Worm (Caenorhabditis elegans): ENCODE results near the gene srlf-29.

srlf-29 gene

ce11 chrII:1709959-1710358 is 43.8 kb downstream of the srlf-29 start, which contains the start of gene fbxa-184:
TSS of gene fbxa-184 (plus strand) at chrII:1710259.
- TF ChIP-seq F13H6.1 (tag; optimal IDR thresholded peaks at IDR 0.05) (no peak), tbx-7 (tag; optimal IDR thresholded peaks at IDR 0.05) (no peak), sox-4 (tag; optimal IDR thresholded peaks at IDR 0.05) (no peak), Y22D7AL.16 (tag; optimal IDR thresholded peaks at IDR 0.05) (no peak), elt-4 (tag; optimal IDR thresholded peaks at IDR 0.05) (no peak), ceh-6 (GFP tag; optimal IDR thresholded peaks at IDR 0.05) (no peak), ceh-31 (tag; optimal IDR thresholded peaks at IDR 0.05) (no peak), pag-3 (tag; optimal IDR thresholded peaks at IDR 0.05; ENCODE audit: borderline replicate concordance) (no peak), lim-6 (tag; optimal IDR thresholded peaks at IDR 0.05) (no peak), gmeb-2 (tag; optimal IDR thresholded peaks at IDR 0.05) (no peak), fax-1 (tag; optimal IDR thresholded peaks at IDR 0.05) (no peak), T23F11.4 (GFP tag; optimal IDR thresholded peaks at IDR 0.05) (no peak)

ce11 chrII:1712938-1713337 is 46.8 kb downstream of the srlf-29 start, which contains the start of gene btb-7:
TSS of gene btb-7 (plus strand) at chrII:1713238.
- no peak for TF ChIP-seq elt-4 (tag; optimal IDR thresholded peaks at IDR 0.05)
- no peak for TF ChIP-seq pha-4 (tag; optimal IDR thresholded peaks at IDR 0.05)
- TF ChIP-seq ceh-22 (tag; optimal IDR thresholded peaks at IDR 0.05): no peak
- no peak for TF ChIP-seq C38D4.7 (GFP tag; optimal IDR thresholded peaks at IDR 0.05)
- TF ChIP-seq dve-1 (tag; optimal IDR thresholded peaks at IDR 0.05): no peak
- no peak for TF ChIP-seq che-1 (tag; optimal IDR thresholded peaks at IDR 0.05)
- TF ChIP-seq pat-9 (tag; optimal IDR thresholded peaks at IDR 0.05): no peak
- TF ChIP-seq T23F11.4 (GFP tag; optimal IDR thresholded peaks at IDR 0.05): no peak
- TF ChIP-seq K02D7.2 (tag; optimal IDR thresholded peaks at IDR 0.05): no peak
- no peak for TF ChIP-seq ceh-6 (GFP tag; optimal IDR thresholded peaks at IDR 0.05)
- no peak for TF ChIP-seq Y22D7AL.16 (tag; optimal IDR thresholded peaks at IDR 0.05)
- no peak for TF ChIP-seq sox-2 (GFP tag; IDR thresholded peaks at IDR 0.05)
- TF ChIP-seq ceh-18 (tag; optimal IDR thresholded peaks at IDR 0.05): no peak
- no peak for TF ChIP-seq gmeb-2 (tag; optimal IDR thresholded peaks at IDR 0.05)
- TF ChIP-seq ceh-30 (tag; optimal IDR thresholded peaks at IDR 0.05): no peak
- TF ChIP-seq nfya-1 (tag; optimal IDR thresholded peaks at IDR 0.05): no peak
- TF ChIP-seq ama-1 (optimal IDR thresholded peaks at IDR 0.05): no peak
- TF ChIP-seq pax-1 (tag; optimal IDR thresholded peaks at IDR 0.05): no peak
- TF ChIP-seq eyg-1 (tag; optimal IDR thresholded peaks at IDR 0.05): no peak
- no peak for TF ChIP-seq ceh-19 (GFP tag; optimal IDR thresholded peaks at IDR 0.05)

ce11 chrII:1714772-1715353 is 48.7 kb downstream of the srlf-29 start, which contains the start of gene btb-6:
TSS of gene btb-6 (plus strand) at chrII:1715303.
- TF ChIP-seq F13H6.1 (tag; optimal IDR thresholded peaks at IDR 0.05): no peak
- no peak for TF ChIP-seq tbx-7 (tag; optimal IDR thresholded peaks at IDR 0.05)
- TF ChIP-seq ceh-18 (tag; optimal IDR thresholded peaks at IDR 0.05): no peak
- TF ChIP-seq ceh-22 (tag; optimal IDR thresholded peaks at IDR 0.05): no peak
- TF ChIP-seq lin-11 (tag; optimal IDR thresholded peaks at IDR 0.05): no peak
- TF ChIP-seq zip-5 (tag; optimal IDR thresholded peaks at IDR 0.05): no peak
- TF ChIP-seq ets-4 (tag; optimal IDR thresholded peaks at IDR 0.05): no peak
- TF ChIP-seq pat-9 (tag; optimal IDR thresholded peaks at IDR 0.05): no peak

All from whole organism, late embryonic.